Worm (Caenorhabditis elegans) whole organism, L4 larva: ENCODE data around the gene npp-27.
A peak's percentile ranks its signal among the peaks of the same experiment; 100 is the strongest.

ENCODE experiments used
- D1046.2 ChIP-seq: fragments of 200-800 bp; sonication (Bioruptor generic); IDR thresholded peaks from 2 replicates; pipeline ENCODE4 v1.3.6; 2022; ENCODE audit warnings: missing genetic modification characterization, missing compliant biosample characterization
- F37D6.2 ChIP-seq: sonication (generic microtip); optimal IDR thresholded peaks from 2 replicates; lab custom pipeline; 2016; ENCODE audit warnings: mild to moderate bottlenecking, missing genetic modification characterization, missing compliant biosample characterization
- F44E2.7 ChIP-seq: fragments of 200-800 bp; sonication (Bioruptor generic); IDR thresholded peaks from 2 replicates; pipeline ENCODE4 v2.1.2; 2022; ENCODE audit warnings: missing genetic modification characterization, missing compliant biosample characterization
- F49E8.2 ChIP-seq: sonication (generic microtip); optimal IDR thresholded peaks from 2 replicates; lab custom pipeline; 2016; ENCODE audit warnings: missing compliant biosample characterization, mild to moderate bottlenecking, missing genetic modification characterization, borderline replicate concordance
- T20F7.1 ChIP-seq: fragments of 200-800 bp; sonication (Bioruptor generic); optimal IDR thresholded peaks from 2 replicates; lab custom pipeline; 2018; ENCODE audit warnings: mild to moderate bottlenecking, missing genetic modification characterization, missing compliant biosample characterization
- T26A8.4 ChIP-seq: fragments of 200-800 bp; sonication (Bioruptor generic); IDR thresholded peaks from 2 replicates; pipeline ENCODE4 v1.3.6; 2022; ENCODE audit warnings: missing genetic modification characterization, missing compliant biosample characterization
- ZK337.2 ChIP-seq: fragments of 200-800 bp; sonication (Bioruptor generic); IDR thresholded peaks from 2 replicates; pipeline ENCODE4 v1.3.6; 2022; ENCODE audit warnings: missing genetic modification reagents, missing genetic modification characterization, missing compliant biosample characterization
- aha-1 ChIP-seq: fragments of 150-350 bp; peaks from one replicate; lab custom pipeline; 2014; ENCODE audit warnings: missing biosample characterization, missing genetic modification characterization
- aly-2 ChIP-seq: sonication (generic microtip); optimal IDR thresholded peaks from 2 replicates; lab custom pipeline; 2018; ENCODE audit warnings: missing biosample characterization, missing genetic modification characterization
- ama-1 ChIP-seq: fragments of 150-350 bp; optimal IDR thresholded peaks from 2 replicates; lab custom pipeline; 2014; ENCODE audit warnings: inconsistent platforms, mixed read lengths
- attf-4 ChIP-seq: sonication (generic microtip); optimal IDR thresholded peaks from 3 replicates; lab custom pipeline; 2017; ENCODE audit warnings: missing biosample characterization, missing genetic modification characterization
- ceh-20 ChIP-seq: fragments of 200-800 bp; sonication (Bioruptor generic); IDR thresholded peaks from 2 replicates; pipeline ENCODE4 v1.3.6; 2022; ENCODE audit warnings: missing genetic modification reagents, missing genetic modification characterization, missing compliant biosample characterization
- ceh-28 ChIP-seq: fragments of 150-350 bp; optimal IDR thresholded peaks from 2 replicates; lab custom pipeline; 2014; ENCODE audit warnings: missing biosample characterization, missing genetic modification reagents, missing genetic modification characterization
- ceh-82 ChIP-seq: sonication (generic microtip); optimal IDR thresholded peaks from 2 replicates; lab custom pipeline; 2017; ENCODE audit warnings: missing biosample characterization, missing genetic modification characterization
- ces-1 ChIP-seq: fragments of 150-350 bp; sonication (generic microtip); optimal IDR thresholded peaks from 4 replicates; lab custom pipeline; 2014; ENCODE audit warnings: missing biosample characterization, missing genetic modification reagents, missing genetic modification characterization
- daf-12 ChIP-seq: fragments of 150-350 bp; optimal IDR thresholded peaks from 2 replicates; lab custom pipeline; 2014; ENCODE audit warnings: missing biosample characterization, missing genetic modification reagents, missing genetic modification characterization
- daf-16 ChIP-seq, 3 experiments: sonication (generic microtip); optimal IDR thresholded peaks; 2 replicates each; lab custom pipeline; 2016 to 2017; ENCODE audit warnings: missing genetic modification characterization in 3 of 3, missing genetic modification reagents in 3 of 3, mild to moderate bottlenecking in 2 of 3, missing compliant biosample characterization in 2 of 3, missing biosample characterization in 1 of 3, moderate library complexity in 1 of 3
- daf-19 ChIP-seq: fragments of 200-800 bp; sonication (Bioruptor generic); conservative IDR thresholded peaks from 2 replicates; pipeline ENCODE4 v1.3.6; 2022; ENCODE audit warnings: missing genetic modification characterization, missing compliant biosample characterization
- daf-8 ChIP-seq: fragments of 200-800 bp; sonication (Bioruptor generic); IDR thresholded peaks from 2 replicates; pipeline ENCODE4 v1.3.6; 2022; ENCODE audit warnings: missing genetic modification characterization, missing compliant biosample characterization
- dmd-6 ChIP-seq: fragments of 200-800 bp; sonication (Bioruptor generic); IDR thresholded peaks from 2 replicates; pipeline ENCODE4 v1.3.6; 2022; ENCODE audit warnings: missing genetic modification reagents, missing genetic modification characterization, missing compliant biosample characterization
- dmd-8 ChIP-seq: fragments of 200-800 bp; sonication (Bioruptor generic); IDR thresholded peaks from 2 replicates; pipeline ENCODE4 v1.3.6; 2022; ENCODE audit warnings: missing genetic modification characterization, missing compliant biosample characterization
- dpl-1 ChIP-seq: fragments of 150-350 bp; optimal IDR thresholded peaks from 2 replicates; lab custom pipeline; 2014; ENCODE audit warnings: missing biosample characterization, missing genetic modification reagents, missing genetic modification characterization
- egl-43 ChIP-seq: fragments of 200-800 bp; sonication (Bioruptor generic); IDR thresholded peaks from 2 replicates; pipeline ENCODE4 v1.3.6; 2022; ENCODE audit warnings: missing genetic modification reagents, missing genetic modification characterization, missing compliant biosample characterization
- fkh-10 ChIP-seq: fragments of 150-350 bp; optimal IDR thresholded peaks from 2 replicates; lab custom pipeline; 2014; ENCODE audit warnings: missing biosample characterization, missing genetic modification reagents, missing genetic modification characterization
- gei-8 ChIP-seq: fragments of 200-800 bp; sonication (Bioruptor generic); optimal IDR thresholded peaks from 2 replicates; lab custom pipeline; 2018; ENCODE audit warnings: mild to moderate bottlenecking, missing genetic modification characterization, missing compliant biosample characterization
- hif-1 ChIP-seq, 2 experiments: sonication (generic microtip); optimal IDR thresholded peaks; 2 replicates each; lab custom pipeline; 2016 to 2017; ENCODE audit warnings: missing compliant biosample characterization in 2 of 2, missing genetic modification characterization in 2 of 2, missing genetic modification reagents in 2 of 2, missing genotype in 2 of 2, mild to moderate bottlenecking in 1 of 2
- hlh-11 ChIP-seq: fragments of 200-800 bp; sonication (Bioruptor generic); optimal IDR thresholded peaks from 2 replicates; lab custom pipeline; 2018; ENCODE audit warnings: mild to moderate bottlenecking, missing genetic modification characterization, missing compliant biosample characterization
- hlh-30 ChIP-seq: sonication (generic microtip); optimal IDR thresholded peaks from 2 replicates; lab custom pipeline; 2017; ENCODE audit warnings: antibody characterized with exemption, mild to moderate bottlenecking, missing genetic modification characterization, missing compliant biosample characterization; ENCODE audit not compliant: insufficient read depth
- hmg-1.1 ChIP-seq: fragments of 200-800 bp; sonication (Bioruptor generic); IDR thresholded peaks from 2 replicates; pipeline ENCODE4 v1.3.6; 2022; ENCODE audit warnings: missing genetic modification reagents, missing genetic modification characterization, missing compliant biosample characterization
- lin-15B ChIP-seq: fragments of 150-350 bp; sonication (generic microtip); optimal IDR thresholded peaks from 3 replicates; lab custom pipeline; 2014; ENCODE audit warnings: missing biosample characterization, missing genetic modification characterization
- lin-29 ChIP-seq: fragments of 200-800 bp; sonication (Bioruptor generic); IDR thresholded peaks from 2 replicates; pipeline ENCODE4 v1.3.6; 2022; ENCODE audit warnings: missing genetic modification reagents, missing genetic modification characterization, missing compliant biosample characterization
- lin-38 ChIP-seq: fragments of 200-800 bp; sonication (Bioruptor generic); IDR thresholded peaks from 2 replicates; pipeline ENCODE4 v1.3.6; 2022; ENCODE audit warnings: missing genetic modification reagents, missing genetic modification characterization, missing compliant biosample characterization
- lin-39 ChIP-seq: fragments of 150-350 bp; optimal IDR thresholded peaks from 2 replicates; lab custom pipeline; 2014; ENCODE audit warnings: missing biosample characterization, missing genetic modification reagents, missing genetic modification characterization
- lsy-2 ChIP-seq, 2 experiments: fragments of 150-350 bp in 1 of 2; sonication (generic microtip) in 1 of 2; optimal IDR thresholded peaks; 2 replicates each; lab custom pipeline; 2014 to 2017; ENCODE audit warnings: missing biosample characterization in 2 of 2, missing genetic modification characterization in 2 of 2
- mdt-29 ChIP-seq: fragments of 200-800 bp; sonication (Bioruptor generic); IDR thresholded peaks from 2 replicates; pipeline ENCODE4 v1.3.6; 2022; ENCODE audit warnings: missing genetic modification reagents, missing genetic modification characterization, missing compliant biosample characterization
- mes-2 ChIP-seq: sonication (generic microtip); optimal IDR thresholded peaks from 2 replicates; lab custom pipeline; 2016; ENCODE audit warnings: missing genotype, mild to moderate bottlenecking, missing genetic modification characterization, missing compliant biosample characterization; ENCODE audit not compliant: poor library complexity, severe bottlenecking
- mxl-2 ChIP-seq: fragments of 200-800 bp; sonication (Bioruptor generic); conservative IDR thresholded peaks from 2 replicates; pipeline ENCODE4 v1.3.6; 2022; ENCODE audit warnings: missing genetic modification reagents, missing genetic modification characterization, missing compliant biosample characterization
- mxl-3 ChIP-seq: fragments of 200-800 bp; sonication (Bioruptor generic); optimal IDR thresholded peaks from 2 replicates; lab custom pipeline; 2018; ENCODE audit warnings: mild to moderate bottlenecking, missing genetic modification characterization, missing compliant biosample characterization
- nhr-10 ChIP-seq: fragments of 150-350 bp; optimal IDR thresholded peaks from 2 replicates; lab custom pipeline; 2014; ENCODE audit warnings: missing biosample characterization, missing genetic modification characterization
- nhr-237 ChIP-seq: sonication (generic microtip); optimal IDR thresholded peaks from 2 replicates; lab custom pipeline; 2017; ENCODE audit warnings: missing biosample characterization, missing genetic modification characterization
- nhr-25 ChIP-seq: sonication (generic microtip); optimal IDR thresholded peaks from 2 replicates; lab custom pipeline; 2017; ENCODE audit warnings: missing genetic modification characterization, mild to moderate bottlenecking, missing compliant biosample characterization, antibody characterized with exemption, moderate library complexity, borderline replicate concordance; ENCODE audit not compliant: insufficient read depth
- nhr-28 ChIP-seq: fragments of 150-350 bp; optimal IDR thresholded peaks from 2 replicates; lab custom pipeline; 2014; ENCODE audit warnings: missing biosample characterization, missing genetic modification characterization
- nhr-42 ChIP-seq: fragments of 200-800 bp; sonication (Bioruptor generic); IDR thresholded peaks from 2 replicates; pipeline ENCODE4 v1.3.6; 2022; ENCODE audit warnings: missing genetic modification characterization, missing compliant biosample characterization
- nhr-77 ChIP-seq: fragments of 150-350 bp; optimal IDR thresholded peaks from 2 replicates; lab custom pipeline; 2014; ENCODE audit warnings: missing biosample characterization, missing genetic modification characterization
- pqm-1 ChIP-seq: sonication (generic microtip); optimal IDR thresholded peaks from 2 replicates; lab custom pipeline; 2017; ENCODE audit warnings: missing biosample characterization, missing genetic modification characterization
- spr-1 ChIP-seq: sonication (generic microtip); optimal IDR thresholded peaks from 2 replicates; lab custom pipeline; 2016; ENCODE audit warnings: mild to moderate bottlenecking, missing genetic modification characterization, missing compliant biosample characterization
- tra-1 ChIP-seq: fragments of 200-800 bp; sonication (Bioruptor generic); IDR thresholded peaks from 2 replicates; pipeline ENCODE4 v1.3.6; 2022; ENCODE audit warnings: missing genetic modification reagents, missing genetic modification characterization, missing compliant biosample characterization
- unc-130 ChIP-seq: sonication (generic microtip); optimal IDR thresholded peaks from 2 replicates; lab custom pipeline; 2016; ENCODE audit warnings: missing genetic modification reagents, missing genetic modification characterization, missing compliant biosample characterization
- zag-1 ChIP-seq: fragments of 150-350 bp; optimal IDR thresholded peaks from 2 replicates; lab custom pipeline; 2014; ENCODE audit warnings: missing biosample characterization, missing genetic modification characterization
- ztf-11 ChIP-seq: fragments of 150-350 bp; optimal IDR thresholded peaks from 2 replicates; lab custom pipeline; 2014; ENCODE audit warnings: missing biosample characterization, missing genetic modification characterization

The npp-27 gene

ce11 chrIV:7902221-7902904, 7.7 kb downstream of the npp-27 start, which contains the start of gene arp-11 (continued):
- TF ChIP-seq daf-16 (GFP tag; optimal IDR thresholded peaks at IDR 0.05; lab: Kevin White, UChicago) (peak in 1 of 2 experiments; percentile 5), daf-16 (tag; optimal IDR thresholded peaks at IDR 0.05; lab: Kevin White, UChicago) (peak; percentile 77), dpl-1 (GFP tag; lab: Kevin White, UChicago) (peak; percentile 77), ceh-20 (GFP tag; lab: Robert Waterston, UW) (0 out of 2 replicates have a peak, but pooled peaks have one; percentile 29), ceh-82 (tag; lab: Kevin White, UChicago) (no peak), mxl-2 (GFP tag; lab: Robert Waterston, UW) (no peak), gei-8 (GFP tag; lab: Kevin White, UChicago) (no peak), lin-29 (GFP tag; lab: Robert Waterston, UW) (no peak), lin-15B (tag; lab: Kevin White, UChicago) (no peak), fkh-10 (peak; percentile 8), nhr-25 (tag; lab: Kevin White, UChicago) (no peak), dmd-8 (GFP tag; lab: Robert Waterston, UW) (no peak), daf-19 (GFP tag; lab: Robert Waterston, UW) (no peak), hif-1 (tag; optimal IDR thresholded peaks at IDR 0.05; lab: Kevin White, UChicago) (peak in 1 of 2 experiments; percentile 27), nhr-237 (tag; lab: Kevin White, UChicago) (no peak), hlh-11 (peak; percentile 74), D1046.2 (GFP tag; lab: Robert Waterston, UW) (no peak), nhr-77 (tag; lab: Kevin White, UChicago) (peak; percentile 67), daf-8 (GFP tag; lab: Robert Waterston, UW) (no peak), ama-1 (lab: Kevin White, UChicago) (no peak), nhr-10 (no peak), ceh-28 (tag; lab: Kevin White, UChicago) (no peak), nhr-28 (peak; percentile 65), mxl-3 (GFP tag; lab: Kevin White, UChicago) (no peak), tra-1 (GFP tag; lab: Robert Waterston, UW) (0 out of 2 replicates have a peak, but pooled peaks have one; percentile 25), attf-4 (tag; lab: Kevin White, UChicago) (no peak), ZK337.2 (GFP tag; lab: Robert Waterston, UW) (no peak), lin-39 (tag; lab: Kevin White, UChicago) (no peak), T20F7.1 (GFP tag; lab: Kevin White, UChicago) (peak; percentile 67), dmd-6 (peak; percentile 73), egl-43 (GFP tag; lab: Robert Waterston, UW) (no peak), hmg-1.1 (GFP tag; lab: Robert Waterston, UW) (peak; percentile 61), aly-2 (tag; lab: Kevin White, UChicago) (no peak), spr-1 (tag; lab: Kevin White, UChicago) (no peak), F44E2.7 (GFP tag; lab: Robert Waterston, UW) (no peak), lsy-2 (tag; optimal IDR thresholded peaks at IDR 0.05; lab: Kevin White, UChicago) (peak; percentile 75 to 98), ztf-11 (tag; lab: Kevin White, UChicago) (no peak), mdt-29 (no peak), ces-1 (GFP tag; lab: Kevin White, UChicago) (no peak), hlh-30 (tag; lab: Kevin White, UChicago) (peak; percentile 79), lin-38 (GFP tag; lab: Robert Waterston, UW) (peak; percentile 60), T26A8.4 (GFP tag; lab: Robert Waterston, UW) (no peak), nhr-42 (no peak), F37D6.2 (tag; lab: Kevin White, UChicago) (no peak), mes-2 (tag; lab: Kevin White, UChicago) (peak; percentile 80), daf-12 (tag; lab: Kevin White, UChicago) (no peak), unc-130 (no peak), pqm-1 (no peak), F49E8.2 (tag; lab: Kevin White, UChicago) (no peak), aha-1 (tag; lab: Kevin White, UChicago) (no peak), zag-1 (tag; lab: Kevin White, UChicago) (no peak)
